Worm (Caenorhabditis elegans) whole organism, late embryonic: ENCODE data around the gene slc-9B.1.

Source experiments
- K09A11.1 ChIP-seq: sonication (generic microtip); optimal IDR thresholded peaks from 2 replicates; lab custom pipeline; 2017; ENCODE audit warnings: antibody characterized with exemption, mild to moderate bottlenecking, missing genetic modification characterization, missing compliant biosample characterization; ENCODE audit not compliant: insufficient read depth
- Y22D7AL.16 ChIP-seq: sonication (generic microtip); optimal IDR thresholded peaks from 2 replicates; lab custom pipeline; 2016; ENCODE audit warnings: missing genetic modification characterization, missing compliant biosample characterization
- fax-1 ChIP-seq: sonication (generic microtip); optimal IDR thresholded peaks from 2 replicates; lab custom pipeline; 2016; ENCODE audit warnings: missing genotype, missing genetic modification characterization, missing compliant biosample characterization
- hlh-8 ChIP-seq: sonication (generic microtip); optimal IDR thresholded peaks from 2 replicates; lab custom pipeline; 2016; ENCODE audit warnings: missing genotype, missing genetic modification characterization, missing compliant biosample characterization
- madf-2 ChIP-seq: sonication (generic microtip); optimal IDR thresholded peaks from 2 replicates; lab custom pipeline; 2017; ENCODE audit warnings: missing genetic modification characterization, missing compliant biosample characterization
- nhr-11 ChIP-seq: fragments of 150-350 bp; optimal IDR thresholded peaks from 2 replicates; lab custom pipeline; 2014; ENCODE audit warnings: missing biosample characterization, missing genetic modification characterization
- pha-4 ChIP-seq: fragments of 150-350 bp; optimal IDR thresholded peaks from 2 replicates; lab custom pipeline; 2018; ENCODE audit warnings: missing biosample characterization, missing genetic modification reagents, missing genetic modification characterization
- sox-2 ChIP-seq: fragments of 200-800 bp; sonication (Bioruptor generic); IDR thresholded peaks from 2 replicates; pipeline ENCODE4 v1.3.6; 2022; ENCODE audit warnings: missing genetic modification reagents, missing genetic modification characterization, missing compliant biosample characterization
- unc-3 ChIP-seq, 2 experiments: fragments of 200-800 bp in 1 of 2; sonication (Bioruptor generic) in 1 of 2; sonication (generic microtip) in 1 of 2; conservative IDR thresholded peaks in 1 of 2; optimal IDR thresholded peaks in 1 of 2; 2 replicates each; pipeline versions ENCODE4 v1.3.6 to Lab custom; 2016 to 2022; ENCODE audit warnings: missing compliant biosample characterization in 2 of 2, missing genetic modification characterization in 2 of 2, missing genetic modification reagents in 1 of 2

slc-9B.1 gene

DNA sequence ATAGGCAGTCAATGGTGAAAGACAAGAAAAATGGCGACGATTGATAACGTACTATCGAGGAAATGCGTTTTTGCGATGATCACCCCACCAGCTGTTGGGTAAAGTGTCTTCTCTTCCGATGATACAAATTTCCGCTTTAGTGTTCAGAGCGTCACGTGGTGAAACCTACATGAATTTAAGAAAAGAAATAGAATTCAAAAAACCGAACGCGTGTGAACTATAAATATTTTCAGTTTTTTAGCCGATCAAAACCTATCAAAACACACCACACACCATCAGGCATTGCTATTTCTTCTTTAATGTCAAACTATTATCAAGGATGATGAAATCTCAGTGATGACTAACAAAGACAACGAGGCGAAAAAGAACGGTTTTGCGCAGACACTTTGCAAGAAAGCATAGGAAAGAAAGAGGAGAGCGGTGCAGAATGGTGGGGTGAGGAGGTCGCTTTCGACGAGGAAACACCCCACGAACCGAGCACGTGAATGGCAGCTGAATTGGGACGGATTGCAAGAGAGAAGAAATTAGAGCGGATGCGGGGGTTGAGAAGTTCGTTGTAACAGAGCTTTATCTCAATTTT is 52.7 kb downstream of the slc-9B.1 start (continued):
- TF ChIP-seq K09A11.1 (tag; lab: Kevin White, UChicago) (no peak), madf-2 (tag; lab: Kevin White, UChicago) (no peak), pha-4 (no peak), nhr-11 (tag; lab: Kevin White, UChicago) (no peak), sox-2 (GFP tag; lab: Robert Waterston, UW) (no peak), fax-1 (no peak), unc-3 (GFP tag; conservative IDR thresholded peaks at IDR 0.05; lab: Robert Waterston, UW) (no peak), unc-3 (tag; optimal IDR thresholded peaks at IDR 0.05; lab: Kevin White, UChicago) (no peak), hlh-8 (tag; lab: Kevin White, UChicago) (no peak), Y22D7AL.16 (no peak)
